Worm (Caenorhabditis elegans): ENCODE data around the gene grl-19.

grl-19 gene

DNA sequence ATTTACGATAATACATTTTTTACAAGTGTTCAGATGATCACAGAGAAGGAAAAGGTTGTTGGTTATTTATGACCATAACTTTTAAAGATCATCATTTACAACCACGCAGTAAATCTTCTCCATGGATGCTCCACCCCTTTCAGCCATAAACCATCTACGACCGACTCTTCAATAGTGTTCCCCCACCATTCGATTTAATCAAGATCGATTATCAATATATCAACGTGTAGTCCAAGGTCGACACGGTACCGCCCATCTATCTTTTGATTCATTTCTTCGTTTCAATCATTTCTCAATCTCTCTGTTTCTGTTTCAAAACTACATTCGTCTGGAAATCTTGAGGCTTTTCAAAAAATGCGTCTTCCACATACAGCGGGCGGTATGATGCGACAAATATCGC lies 7.5 kb downstream of the grl-19 start, which contains the start of gene aass-1:
Gene aass-1, plus strand, starts transcription at position 301 of the 400 bp plus-strand sequence.
- TF ChIP-seq him-1 (tag; optimal IDR thresholded peaks at IDR 0.05) (no peak), W03F9.2 (tag; optimal IDR thresholded peaks at IDR 0.05) (no peak), dao-5 (tag; optimal IDR thresholded peaks at IDR 0.05) (no peak)

DNA sequence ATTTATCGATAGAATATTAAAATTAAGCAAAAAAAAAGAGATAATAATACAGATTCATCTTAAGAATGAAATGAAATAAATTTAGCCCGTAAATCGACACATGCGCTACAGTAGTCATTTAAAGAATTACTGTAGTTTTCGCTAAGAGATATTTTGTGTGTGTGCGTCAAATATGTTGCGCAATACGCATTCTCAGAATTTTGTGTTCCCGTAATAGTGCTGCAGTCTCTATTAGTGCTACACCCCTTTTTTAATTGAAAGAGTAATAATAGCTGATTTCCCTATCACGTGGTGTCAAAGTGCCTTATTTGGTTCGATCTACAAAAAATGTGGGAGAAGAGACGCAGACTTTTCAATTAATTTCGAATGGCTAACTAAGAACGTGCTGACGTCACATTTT lies 8.1 kb downstream of the grl-19 start:
- no peak for TF ChIP-seq him-1 (tag; optimal IDR thresholded peaks at IDR 0.05)
- no peak for TF ChIP-seq W03F9.2 (tag; optimal IDR thresholded peaks at IDR 0.05)
- TF ChIP-seq dao-5 (tag; optimal IDR thresholded peaks at IDR 0.05): no peak

DNA sequence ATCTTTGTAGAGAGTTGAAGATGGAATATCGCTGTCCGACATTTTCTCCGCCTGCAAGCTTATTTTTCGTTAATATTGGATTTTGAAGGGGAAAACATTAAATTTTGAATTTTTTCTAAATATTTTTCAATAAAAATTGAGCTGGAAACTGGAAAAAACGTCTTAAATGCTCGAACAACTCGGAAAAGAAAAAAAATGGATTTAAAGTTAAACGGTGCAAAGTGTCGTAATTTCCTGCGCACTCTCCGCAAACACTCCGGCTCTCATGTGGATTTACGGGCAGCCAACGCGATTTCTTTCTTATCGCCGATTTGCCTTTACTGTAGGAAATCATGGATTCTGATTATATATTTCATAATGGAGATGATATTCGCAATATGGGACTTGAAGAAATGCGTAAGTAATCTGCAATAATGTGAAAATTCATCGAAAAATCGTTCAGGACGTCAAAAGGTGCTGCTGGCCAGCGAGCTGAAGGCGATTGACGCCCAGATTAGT lies 12.0 kb downstream of the grl-19 start, which contains the start of the genes fnta-1 and cogc-8:
Gene fnta-1, minus strand, starts transcription at position 51 of the 498 bp plus-strand sequence.
Gene cogc-8, plus strand, starts transcription at position 195 of the 498 bp plus-strand sequence.
- TF ChIP-seq W03F9.2 (tag; optimal IDR thresholded peaks at IDR 0.05) (no peak), dao-5 (tag; optimal IDR thresholded peaks at IDR 0.05) (no peak), him-1 (tag; optimal IDR thresholded peaks at IDR 0.05) (no peak)

DNA sequence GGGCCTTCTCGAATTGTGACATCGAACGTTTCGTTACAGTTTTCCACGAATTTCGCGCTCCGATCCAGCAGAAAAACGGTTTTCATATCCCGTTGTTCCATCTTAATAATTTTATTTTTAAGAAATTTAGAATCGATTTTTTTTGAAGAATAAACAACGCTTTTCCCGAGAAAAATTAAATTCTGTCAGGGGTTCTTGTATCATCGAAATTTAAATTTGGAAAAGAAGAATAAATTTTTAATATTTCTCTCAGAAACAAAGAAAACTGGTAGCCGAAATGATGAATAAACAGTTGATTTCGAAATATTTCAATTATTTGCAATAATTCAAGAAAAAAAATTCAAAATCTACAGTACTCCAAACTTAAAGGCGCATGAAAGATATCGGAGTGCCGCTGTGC lies 15.0 kb downstream of the grl-19 start, which contains the start of gene ints-13:
Gene ints-13, minus strand, starts transcription at position 101 of the 400 bp plus-strand sequence.
- TF ChIP-seq dao-5 (tag; optimal IDR thresholded peaks at IDR 0.05) (no peak), him-1 (tag; optimal IDR thresholded peaks at IDR 0.05) (no peak), W03F9.2 (tag; optimal IDR thresholded peaks at IDR 0.05) (no peak)

- TF ChIP-seq him-1 (tag; optimal IDR thresholded peaks at IDR 0.05) (no peak), dao-5 (tag; optimal IDR thresholded peaks at IDR 0.05) (no peak), W03F9.2 (tag; optimal IDR thresholded peaks at IDR 0.05) (no peak)
Measured at ce11 chrIV:236138-236537, 16.2 kb downstream of the grl-19 start.

DNA sequence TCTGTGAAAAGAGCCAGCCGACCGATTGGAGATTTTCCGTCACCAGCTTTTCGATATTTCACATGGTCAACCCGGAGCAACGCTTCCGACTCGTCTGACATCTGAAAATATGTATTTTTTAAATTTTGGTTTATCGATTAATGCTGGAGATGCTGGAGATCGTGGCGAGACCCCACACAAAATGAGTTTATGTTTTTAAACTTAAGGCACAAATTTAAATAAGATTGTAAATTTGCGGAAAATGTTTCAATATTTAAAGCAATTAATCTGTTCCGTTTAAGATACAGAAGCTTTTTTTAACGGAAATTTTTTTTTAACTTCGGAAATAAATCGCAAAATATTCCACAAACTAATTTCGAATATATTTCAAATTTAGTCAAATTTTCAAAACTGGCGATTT lies 20.7 kb downstream of the grl-19 start, which contains the start of gene gtf-2H1:
Gene gtf-2H1, minus strand, starts transcription at position 101 of the 400 bp plus-strand sequence.
- TF ChIP-seq him-1 (tag; optimal IDR thresholded peaks at IDR 0.05) (no peak), W03F9.2 (tag; optimal IDR thresholded peaks at IDR 0.05) (no peak), dao-5 (tag; optimal IDR thresholded peaks at IDR 0.05) (no peak)

- TF ChIP-seq dao-5 (tag; optimal IDR thresholded peaks at IDR 0.05) (no peak), him-1 (tag; optimal IDR thresholded peaks at IDR 0.05) (no peak), W03F9.2 (tag; optimal IDR thresholded peaks at IDR 0.05) (no peak)
Measured at ce11 chrIV:218252-218651, 34.1 kb downstream of the grl-19 start, which contains the start of gene prdx-6. TSS of gene prdx-6 (plus strand) at chrIV:218552.

DNA sequence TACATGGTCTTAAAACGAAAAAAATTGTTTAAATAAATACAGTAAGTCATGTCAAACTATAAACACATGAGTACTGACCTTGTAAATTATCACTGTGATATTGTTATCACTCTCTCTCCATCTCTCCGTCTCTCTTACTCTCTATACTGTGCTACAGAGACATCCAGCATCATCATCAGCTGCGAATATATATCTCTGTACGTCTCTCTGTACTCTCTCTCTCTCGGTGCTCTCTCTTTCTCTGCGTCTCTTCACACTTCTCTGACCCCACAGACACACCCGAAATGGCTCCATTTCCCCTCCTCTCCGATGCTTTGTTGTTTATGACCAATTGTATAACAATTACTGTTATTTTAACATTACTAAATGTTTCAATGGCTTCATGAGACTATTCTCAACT lies 41.8 kb downstream of the grl-19 start:
- no peak for TF ChIP-seq W03F9.2 (tag; optimal IDR thresholded peaks at IDR 0.05)
- no peak for TF ChIP-seq dao-5 (tag; optimal IDR thresholded peaks at IDR 0.05)
- TF ChIP-seq him-1 (tag; optimal IDR thresholded peaks at IDR 0.05): no peak

- TF ChIP-seq W03F9.2 (tag; optimal IDR thresholded peaks at IDR 0.05) (no peak), dao-5 (tag; optimal IDR thresholded peaks at IDR 0.05) (no peak), him-1 (tag; optimal IDR thresholded peaks at IDR 0.05) (no peak)
Measured at ce11 chrIV:207885-208284, 44.5 kb downstream of the grl-19 start, which contains the start of gene Y38C1AA.1. TSS of gene Y38C1AA.1 (plus strand) at chrIV:208185.

DNA sequence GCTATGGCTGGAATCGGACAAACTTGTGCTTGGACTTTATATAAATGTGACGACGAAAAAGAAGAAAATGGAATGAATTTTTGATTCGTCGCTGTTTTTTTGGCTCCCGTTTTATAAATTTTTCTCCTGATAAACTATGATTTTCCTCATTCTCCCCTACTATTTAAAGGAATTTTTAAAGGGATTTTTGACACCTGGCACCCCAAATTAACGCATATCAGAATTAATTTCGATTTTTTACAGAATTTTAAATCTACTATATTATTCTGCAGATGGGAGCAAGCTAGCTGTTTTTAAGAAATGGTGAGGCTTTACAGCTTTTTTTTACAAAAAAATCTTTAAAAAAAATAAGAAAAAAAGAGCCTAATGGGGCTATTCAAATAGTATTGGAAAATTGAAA lies 47.4 kb downstream of the grl-19 start, which contains the start of gene coa-1:
Gene coa-1, plus strand, starts transcription at position 301 of the 400 bp plus-strand sequence.
- TF ChIP-seq him-1 (tag; optimal IDR thresholded peaks at IDR 0.05) (no peak), W03F9.2 (tag; optimal IDR thresholded peaks at IDR 0.05) (no peak), dao-5 (tag; optimal IDR thresholded peaks at IDR 0.05) (no peak)

DNA sequence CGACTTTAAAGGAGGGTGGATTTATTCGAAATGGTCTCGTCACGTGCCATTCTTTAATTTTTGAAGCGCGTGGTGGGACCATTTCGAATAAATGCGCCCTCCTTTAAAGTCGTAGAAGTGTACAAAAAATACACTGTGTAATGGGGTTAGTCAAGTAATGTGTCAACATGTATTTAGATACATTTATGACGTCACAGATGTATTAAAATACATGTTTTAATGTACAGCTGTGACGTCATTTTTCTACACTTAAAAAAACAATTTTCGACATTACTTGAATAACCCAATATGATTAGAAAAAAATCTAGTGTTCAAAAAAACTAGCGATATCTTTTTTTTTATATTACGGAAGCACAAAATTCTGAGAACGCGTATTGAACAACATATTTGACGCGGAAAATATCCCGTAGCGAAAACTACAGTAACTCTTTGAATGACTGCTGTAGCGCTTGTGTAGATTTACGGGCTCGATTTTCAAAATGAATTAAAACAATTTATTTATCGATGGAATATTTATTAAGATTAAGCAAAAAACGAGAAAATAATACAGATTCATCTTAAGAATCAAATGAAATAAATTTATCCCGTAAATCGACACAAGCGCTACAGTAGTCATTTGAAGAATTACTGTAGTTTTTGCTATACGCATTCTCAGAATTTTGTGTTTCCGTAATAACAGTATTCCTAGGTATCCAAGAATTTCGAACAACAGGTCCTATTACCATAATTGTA lies 49.3 kb downstream of the grl-19 start, which contains the start of gene gfrp-1:
Gene gfrp-1, plus strand, starts transcription at position 682 of the 732 bp plus-strand sequence.
- TF ChIP-seq him-1 (tag; optimal IDR thresholded peaks at IDR 0.05): no peak
- TF ChIP-seq dao-5 (tag; optimal IDR thresholded peaks at IDR 0.05): no peak
- TF ChIP-seq W03F9.2 (tag; optimal IDR thresholded peaks at IDR 0.05): no peak

All from whole organism, L4/young adult.